Worm (Caenorhabditis elegans) whole organism, early embryonic: Measurements from ENCODE around the gene rap-3.
"Not testable (repeated sequence)": the region's sequence is repeated elsewhere in the genome, so short reads cannot be mapped to it uniquely, and the experiment has no call there.

Experiments
- B0310.2 ChIP-seq: sonication (generic microtip); optimal IDR thresholded peaks from 2 replicates; lab custom pipeline; 2016; ENCODE audit warnings: mild to moderate bottlenecking, missing genetic modification characterization, missing compliant biosample characterization
- F13C5.2 ChIP-seq: sonication (generic microtip); optimal IDR thresholded peaks from 2 replicates; lab custom pipeline; 2017; ENCODE audit warnings: mild to moderate bottlenecking, missing genetic modification characterization, inconsistent platforms, missing compliant biosample characterization
- aly-1 ChIP-seq: sonication (generic microtip); optimal IDR thresholded peaks from 2 replicates; lab custom pipeline; 2016; ENCODE audit warnings: missing genetic modification characterization, missing compliant biosample characterization
- ama-1 ChIP-seq: fragments of 150-350 bp; optimal IDR thresholded peaks from 2 replicates; lab custom pipeline; 2014
- ceh-13 ChIP-seq: fragments of 200-800 bp; sonication (Bioruptor generic); optimal IDR thresholded peaks from 2 replicates; lab custom pipeline; 2018; ENCODE audit warnings: mild to moderate bottlenecking, missing genetic modification characterization, missing compliant biosample characterization
- ceh-36 ChIP-seq: sonication (generic microtip); optimal IDR thresholded peaks from 2 replicates; lab custom pipeline; 2016; ENCODE audit warnings: missing genetic modification characterization, inconsistent platforms, missing compliant biosample characterization
- ets-7 ChIP-seq: sonication (generic microtip); optimal IDR thresholded peaks from 2 replicates; lab custom pipeline; 2016; ENCODE audit warnings: missing genotype, missing genetic modification characterization, missing compliant biosample characterization
- flt-1 ChIP-seq: fragments of 200-800 bp; sonication (Bioruptor generic); IDR thresholded peaks from 2 replicates; pipeline ENCODE4 v1.3.6; 2022; ENCODE audit warnings: missing genetic modification characterization, missing compliant biosample characterization
- hmbx-1 ChIP-seq: sonication (generic microtip); optimal IDR thresholded peaks from 2 replicates; lab custom pipeline; 2016; ENCODE audit warnings: mild to moderate bottlenecking, missing genetic modification characterization, missing compliant biosample characterization
- hmg-4 ChIP-seq: fragments of 200-800 bp; sonication (Bioruptor generic); optimal IDR thresholded peaks from 2 replicates; lab custom pipeline; 2018; ENCODE audit warnings: mild to moderate bottlenecking, missing genetic modification characterization, missing compliant biosample characterization
- hnd-1 ChIP-seq: sonication (generic microtip); optimal IDR thresholded peaks from 2 replicates; lab custom pipeline; 2016; ENCODE audit warnings: missing genetic modification characterization, missing compliant biosample characterization
- pes-1 ChIP-seq: fragments of 200-800 bp; sonication (Bioruptor generic); IDR thresholded peaks from 2 replicates; pipeline ENCODE4 v1.3.6; 2022; ENCODE audit warnings: missing genetic modification reagents, missing genetic modification characterization, missing compliant biosample characterization
- scrt-1 ChIP-seq: fragments of 200-800 bp; sonication (Bioruptor generic); IDR thresholded peaks from 2 replicates; pipeline ENCODE4 v1.3.6; 2022; ENCODE audit warnings: missing genetic modification characterization, missing compliant biosample characterization
- sea-1 ChIP-seq: fragments of 200-800 bp; sonication (Bioruptor generic); conservative IDR thresholded peaks from 2 replicates; pipeline ENCODE4 v1.3.6; 2022; ENCODE audit warnings: missing genetic modification characterization, missing compliant biosample characterization
- tbx-11 ChIP-seq: fragments of 200-800 bp; sonication (Bioruptor generic); IDR thresholded peaks from 2 replicates; pipeline ENCODE4 v1.3.6; 2022; ENCODE audit warnings: missing genetic modification characterization, missing compliant biosample characterization
- tbx-37 ChIP-seq: fragments of 200-800 bp; sonication (Bioruptor generic); conservative IDR thresholded peaks from 2 replicates; pipeline ENCODE4 v1.3.6; 2022; ENCODE audit warnings: missing genetic modification reagents, missing genetic modification characterization, missing compliant biosample characterization
- tra-4 ChIP-seq: sonication (generic microtip); optimal IDR thresholded peaks from 2 replicates; lab custom pipeline; 2017; ENCODE audit warnings: missing genetic modification characterization, missing compliant biosample characterization

The rap-3 gene

DNA sequence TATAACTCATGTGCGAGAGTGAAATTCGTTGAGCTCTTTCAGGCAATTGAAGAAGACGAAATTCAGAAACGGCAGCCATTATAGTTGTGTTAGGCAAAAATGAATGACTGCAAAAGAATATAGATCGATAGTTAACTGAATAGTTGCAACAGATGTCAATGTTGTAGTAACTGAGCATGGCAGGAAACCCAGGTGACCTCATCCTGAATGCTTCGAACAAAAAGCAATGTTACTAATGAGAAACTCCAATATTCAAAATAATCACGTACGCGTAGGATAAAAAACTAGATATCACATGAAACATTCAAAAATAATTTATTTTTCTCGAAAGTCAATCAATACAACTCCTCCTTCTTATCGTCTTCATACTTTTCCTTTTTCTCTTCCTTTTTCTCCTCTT lies 14.6 kb upstream of the rap-3 start, which contains the start of gene fbxb-9:
Gene fbxb-9 (minus strand): TSS at position 101 of the 400 bp plus-strand sequence.
- TF ChIP-seq ets-7 (tag; lab: Kevin White, UChicago): no peak
- no peak for TF ChIP-seq F13C5.2 (tag; lab: Kevin White, UChicago)
- no peak for TF ChIP-seq flt-1
- TF ChIP-seq hmbx-1: no peak
- no peak for TF ChIP-seq sea-1
- TF ChIP-seq pes-1 (GFP tag; lab: Robert Waterston, UW): no peak

- TF ChIP-seq ceh-36 (tag; lab: Kevin White, UChicago): no peak
- TF ChIP-seq flt-1: no peak
- TF ChIP-seq hmg-4: no peak
- no peak for TF ChIP-seq tbx-37 (GFP tag; lab: Robert Waterston, UW)
- no peak for TF ChIP-seq hnd-1 (tag; lab: Kevin White, UChicago)
- no peak for TF ChIP-seq tbx-11 (GFP tag; lab: Robert Waterston, UW)
- TF ChIP-seq tra-4: no peak
- no peak for TF ChIP-seq ama-1 (lab: Kevin White, UChicago)
- no peak for TF ChIP-seq scrt-1
- TF ChIP-seq sea-1: no peak
- no peak for TF ChIP-seq ceh-13
- no peak for TF ChIP-seq pes-1 (GFP tag; lab: Robert Waterston, UW)
- no peak for TF ChIP-seq aly-1 (tag; lab: Kevin White, UChicago)
- TF ChIP-seq hmbx-1: no peak
- TF ChIP-seq ets-7 (tag; lab: Kevin White, UChicago): no peak
Measured at ce11 chrIV:11164831-11165230, 12.2 kb upstream of the rap-3 start, which contains the start of gene C08F8.6. Gene C08F8.6, minus strand, starts transcription at chrIV:11164931.

DNA sequence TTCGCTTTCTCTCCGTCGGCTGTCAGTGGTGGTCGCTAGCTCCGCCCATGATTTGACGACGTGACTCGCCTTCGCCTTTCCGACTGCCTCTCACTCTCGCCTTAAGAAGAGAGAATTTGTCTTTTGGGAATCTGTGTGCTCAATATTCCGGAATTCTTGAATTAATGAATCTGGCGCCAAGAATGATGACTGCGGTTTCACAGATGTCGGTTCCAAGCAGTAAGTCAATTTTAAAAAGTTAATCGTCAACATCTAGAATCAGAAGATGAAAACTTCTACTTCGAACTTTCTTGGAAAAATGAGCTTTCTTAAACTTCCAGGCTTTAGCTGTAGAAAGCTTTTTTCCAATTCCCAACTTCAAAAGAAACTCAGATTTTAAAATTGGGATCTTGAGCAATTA lies 7.4 kb upstream of the rap-3 start, which contains the start of gene nhr-67:
Gene nhr-67 (plus strand): TSS at position 97 of the 400 bp plus-strand sequence.
- TF ChIP-seq ceh-13 (no peak), aly-1 (tag; lab: Kevin White, UChicago) (no peak), F13C5.2 (tag; lab: Kevin White, UChicago) (no peak), ets-7 (tag; lab: Kevin White, UChicago) (no peak), ceh-36 (tag; lab: Kevin White, UChicago) (no peak), scrt-1 (no peak), tra-4 (no peak), tbx-11 (GFP tag; lab: Robert Waterston, UW) (no peak), flt-1 (no peak), hmbx-1 (no peak), hmg-4 (no peak), ama-1 (lab: Kevin White, UChicago) (no peak), pes-1 (GFP tag; lab: Robert Waterston, UW) (no peak)

- TF ChIP-seq aly-1 (tag; lab: Kevin White, UChicago) (no peak), tbx-11 (GFP tag; lab: Robert Waterston, UW) (no peak), B0310.2 (tag; lab: Kevin White, UChicago) (no peak), pes-1 (GFP tag; lab: Robert Waterston, UW) (no peak), F13C5.2 (tag; lab: Kevin White, UChicago) (no peak), tbx-37 (GFP tag; lab: Robert Waterston, UW) (no peak), ama-1 (lab: Kevin White, UChicago) (no peak), ceh-13 (no peak), hmbx-1 (no peak), hnd-1 (tag; lab: Kevin White, UChicago) (no peak), hmg-4 (no peak), sea-1 (no peak), ceh-36 (tag; lab: Kevin White, UChicago) (no peak), flt-1 (no peak), tra-4 (no peak), scrt-1 (no peak), ets-7 (tag; lab: Kevin White, UChicago) (no peak)
Measured at ce11 chrIV:11174772-11175171, 2.3 kb upstream of the rap-3 start.

ce11 chrIV:11178495-11178894 lies 1.4 kb downstream of the rap-3 start, which contains the start of gene C08F8.9:
Gene C08F8.9, minus strand, starts transcription at chrIV:11178595.
- TF ChIP-seq hmbx-1: no peak
- no peak for TF ChIP-seq tbx-37 (GFP tag; lab: Robert Waterston, UW)

DNA sequence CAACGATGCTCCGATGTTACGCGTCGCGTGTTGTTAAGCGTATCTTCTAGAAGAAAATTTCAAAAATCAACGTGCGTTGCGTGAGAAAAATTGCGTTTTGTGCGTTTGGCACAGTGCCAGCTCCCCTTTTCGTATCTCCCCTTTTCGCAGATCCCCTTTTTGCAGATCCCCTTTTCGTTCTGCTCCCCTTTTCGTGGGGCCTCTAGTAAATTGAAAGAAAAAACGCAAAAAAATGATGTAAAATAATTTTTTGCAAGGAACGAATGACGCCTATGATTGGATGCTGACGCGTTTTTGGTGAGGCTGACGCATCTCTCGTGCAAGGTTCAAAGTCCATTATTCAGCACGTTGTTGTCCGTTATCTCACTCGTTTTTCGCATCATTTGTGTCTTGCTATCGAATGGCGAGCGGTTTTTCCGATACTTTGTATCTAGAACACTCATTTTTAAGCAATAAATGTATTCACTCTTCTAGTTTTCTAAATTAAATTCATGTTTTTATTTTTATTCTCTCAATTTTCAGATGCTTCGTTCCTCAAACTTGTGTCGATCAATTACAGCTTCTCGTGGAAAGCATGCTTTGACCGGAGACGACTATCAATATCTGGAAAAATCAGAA lies 2.2 kb downstream of the rap-3 start, which contains the start of gene cpt-2:
Gene cpt-2 (plus strand): TSS at position 523 of the 618 bp plus-strand sequence.
- not testable (repeated sequence) for TF ChIP-seq hmg-4; scrt-1; aly-1 (tag; lab: Kevin White, UChicago)

- TF ChIP-seq tra-4 (no peak), tbx-37 (GFP tag; lab: Robert Waterston, UW) (no peak), hnd-1 (tag; lab: Kevin White, UChicago) (no peak), scrt-1 (no peak), tbx-11 (GFP tag; lab: Robert Waterston, UW) (no peak), B0310.2 (tag; lab: Kevin White, UChicago) (no peak), aly-1 (tag; lab: Kevin White, UChicago) (no peak), pes-1 (GFP tag; lab: Robert Waterston, UW) (no peak), ama-1 (lab: Kevin White, UChicago) (no peak), ets-7 (tag; lab: Kevin White, UChicago) (no peak), flt-1 (no peak), F13C5.2 (tag; lab: Kevin White, UChicago) (no peak), ceh-13 (no peak), hmbx-1 (no peak)
Measured at ce11 chrIV:11180077-11180476, 3.0 kb downstream of the rap-3 start.

DNA sequence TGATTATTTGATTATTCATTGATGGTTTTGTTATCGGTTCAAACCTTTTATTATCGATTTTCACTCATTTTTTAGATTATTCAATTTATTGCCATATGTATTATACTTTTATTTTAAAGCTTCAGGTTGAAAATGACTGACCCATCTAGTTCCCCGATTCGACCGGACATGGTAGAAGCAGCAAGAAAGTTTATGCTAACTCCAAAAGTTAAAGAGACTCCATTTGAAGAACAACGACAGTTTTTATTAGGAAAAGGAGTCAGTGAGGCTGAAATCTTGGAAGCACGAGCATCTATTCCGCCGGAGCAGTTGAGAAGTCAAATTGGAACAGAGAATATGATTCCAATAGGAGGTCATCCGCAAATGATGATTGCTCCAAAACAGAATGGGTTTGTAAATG lies 5.9 kb downstream of the rap-3 start, which contains the start of gene prx-14:
Gene prx-14 (plus strand): TSS at position 120 of the 400 bp plus-strand sequence.
- no peak for TF ChIP-seq hnd-1 (tag; lab: Kevin White, UChicago)
- TF ChIP-seq tbx-37 (GFP tag; lab: Robert Waterston, UW): no peak
- TF ChIP-seq ceh-13: no peak
- TF ChIP-seq ama-1 (lab: Kevin White, UChicago): no peak
- TF ChIP-seq sea-1: no peak
- no peak for TF ChIP-seq flt-1
- no peak for TF ChIP-seq hmbx-1
- TF ChIP-seq tra-4: no peak
- no peak for TF ChIP-seq scrt-1
- TF ChIP-seq aly-1 (tag; lab: Kevin White, UChicago): no peak
- no peak for TF ChIP-seq B0310.2 (tag; lab: Kevin White, UChicago)
- no peak for TF ChIP-seq pes-1 (GFP tag; lab: Robert Waterston, UW)
- TF ChIP-seq hmg-4: no peak
- TF ChIP-seq F13C5.2 (tag; lab: Kevin White, UChicago): no peak
- TF ChIP-seq ceh-36 (tag; lab: Kevin White, UChicago): no peak
- TF ChIP-seq ets-7 (tag; lab: Kevin White, UChicago): no peak
- TF ChIP-seq tbx-11 (GFP tag; lab: Robert Waterston, UW): no peak
